Worm (Caenorhabditis elegans): ENCODE measurements around the gene R07D5.2.
A peak's percentile ranks its signal among the peaks of the same experiment; 100 is the strongest.

Gene R07D5.2

ce11 chrX:15070137-15070536, 46.3 kb downstream of the R07D5.2 start:
- TF ChIP-seq Y53F4B.3 (GFP tag; IDR thresholded peaks at IDR 0.05) (no peak), ceh-27 (GFP tag; optimal IDR thresholded peaks at IDR 0.05) (no peak), ets-4 (GFP tag; optimal IDR thresholded peaks at IDR 0.05) (no peak), nfya-2 (GFP tag; IDR thresholded peaks at IDR 0.05) (no peak), zfh-2 (GFP tag; conservative IDR thresholded peaks at IDR 0.05) (peak; percentile 82), egrh-3 (GFP tag; IDR thresholded peaks at IDR 0.05) (peak; percentile 21; the same call in 1 of the 2 replicates), rpc-1 (optimal IDR thresholded peaks at IDR 0.05) (no peak), rpc-1 (tag; optimal IDR thresholded peaks at IDR 0.05) (no peak), Y95B8A.8 (GFP tag; IDR thresholded peaks at IDR 0.05) (no peak), dpl-1 (GFP tag; optimal IDR thresholded peaks at IDR 0.05) (no peak), mxl-1 (tag; optimal IDR thresholded peaks at IDR 0.05) (no peak), ztf-18 (tag; optimal IDR thresholded peaks at IDR 0.05) (no peak), snpc-4 (GFP tag; optimal IDR thresholded peaks at IDR 0.05) (peak; percentile 51), snpc-4 (tag; optimal IDR thresholded peaks at IDR 0.05) (peak in 3 of 4 experiments; percentile 50 to 88 (median 82)), F52B5.7 (tag; optimal IDR thresholded peaks at IDR 0.05) (no peak), snpc-1.1 (tag; optimal IDR thresholded peaks at IDR 0.05; ENCODE audit: insufficient read depth) (peak; percentile 67), chd-7 (tag; optimal IDR thresholded peaks at IDR 0.05) (no peak)

ce11 chrX:15069242-15069641, 47.2 kb downstream of the R07D5.2 start, which contains the start of gene mam-6:
Gene mam-6, minus strand, starts transcription at chrX:15069342.
- TF ChIP-seq let-526 (GFP tag; IDR thresholded peaks at IDR 0.05) (no peak), mes-4 (tag; optimal IDR thresholded peaks at IDR 0.05) (no peak), ZK185.1 (tag; optimal IDR thresholded peaks at IDR 0.05; ENCODE audit: poor library complexity, severe bottlenecking) (no peak), unc-62 (GFP tag; optimal IDR thresholded peaks at IDR 0.05) (no peak), hlh-12 (tag; optimal IDR thresholded peaks at IDR 0.05) (no peak), zfh-2 (GFP tag; conservative IDR thresholded peaks at IDR 0.05) (no peak), nfyb-1 (GFP tag; IDR thresholded peaks at IDR 0.05) (no peak), aptf-2 (GFP tag; conservative IDR thresholded peaks at IDR 0.05) (no peak), F52B5.7 (tag; optimal IDR thresholded peaks at IDR 0.05) (no peak), ceh-100 (GFP tag; IDR thresholded peaks at IDR 0.05) (no peak), F57A8.1 (GFP tag; optimal IDR thresholded peaks at IDR 0.05) (no peak), F33H1.4 (GFP tag; IDR thresholded peaks at IDR 0.05) (no peak), snpc-1.3 (tag; optimal IDR thresholded peaks at IDR 0.05; ENCODE audit: insufficient read depth) (no peak), madf-3 (GFP tag; IDR thresholded peaks at IDR 0.05) (no peak), hlh-26 (GFP tag; conservative IDR thresholded peaks at IDR 0.05) (no peak), lsl-1 (GFP tag; optimal IDR thresholded peaks at IDR 0.05) (no peak), zim-3 (tag; optimal IDR thresholded peaks at IDR 0.05) (no peak), B0019.2 (GFP tag; conservative IDR thresholded peaks at IDR 0.05) (no peak)

- TF ChIP-seq ztf-6 (GFP tag; IDR thresholded peaks at IDR 0.05) (no peak), ztf-22 (GFP tag; optimal IDR thresholded peaks at IDR 0.05) (no peak), Y53F4B.3 (GFP tag; IDR thresholded peaks at IDR 0.05) (no peak), lir-1 (GFP tag; conservative IDR thresholded peaks at IDR 0.05) (no peak), chd-7 (tag; optimal IDR thresholded peaks at IDR 0.05) (no peak), mcd-1 (GFP tag; IDR thresholded peaks at IDR 0.05) (no peak), lin-40 (tag; optimal IDR thresholded peaks at IDR 0.05) (no peak), mel-28 (tag; optimal IDR thresholded peaks at IDR 0.05; ENCODE audit: borderline replicate concordance) (no peak), ztf-28 (GFP tag; IDR thresholded peaks at IDR 0.05) (no peak)
These were observed 56.1 kb downstream of the R07D5.2 start, which contains the start of gene fbxa-96 for ce11 chrX:15060303-15060702. Gene fbxa-96, minus strand, starts transcription at chrX:15060403.

Measured in whole organism, young adult.